Worm (Caenorhabditis elegans) whole organism, young adult: Measurements from ENCODE around the gene cpsf-4.

Experiments
- B0261.1 ChIP-seq: sonication (generic microtip); optimal IDR thresholded peaks from 2 replicates; lab custom pipeline; 2016; ENCODE audit warnings: mild to moderate bottlenecking, missing genetic modification characterization, moderate library complexity, missing compliant biosample characterization
- B0336.3 ChIP-seq: fragments of 200-800 bp; sonication (Bioruptor generic); IDR thresholded peaks from 2 replicates; pipeline ENCODE4 v1.3.6; 2022; ENCODE audit warnings: missing genetic modification characterization, missing compliant biosample characterization
- F23B12.7 ChIP-seq: sonication (generic microtip); optimal IDR thresholded peaks from 2 replicates; lab custom pipeline; 2017; ENCODE audit warnings: missing genetic modification characterization, mild to moderate bottlenecking, missing compliant biosample characterization, antibody characterized with exemption, moderate library complexity; ENCODE audit not compliant: insufficient read depth
- F33H1.4 ChIP-seq: fragments of 200-800 bp; sonication (Bioruptor generic); IDR thresholded peaks from 2 replicates; pipeline ENCODE4 v1.3.6; 2022; ENCODE audit warnings: missing genetic modification reagents, missing genetic modification characterization, missing compliant biosample characterization
- F52B5.7 ChIP-seq: sonication (generic microtip); optimal IDR thresholded peaks from 2 replicates; lab custom pipeline; 2016; ENCODE audit warnings: mild to moderate bottlenecking, missing genetic modification characterization, missing compliant biosample characterization
- F57A8.1 ChIP-seq: fragments of 200-800 bp; sonication (Bioruptor generic); optimal IDR thresholded peaks from 2 replicates; lab custom pipeline; 2018; ENCODE audit warnings: mild to moderate bottlenecking, missing genetic modification characterization, moderate library complexity, missing compliant biosample characterization
- Y53G8AR.9 ChIP-seq: fragments of 200-800 bp; sonication (Bioruptor generic); conservative IDR thresholded peaks from 2 replicates; pipeline ENCODE4 v1.3.6; 2022; ENCODE audit warnings: missing genetic modification reagents, missing genetic modification characterization, missing compliant biosample characterization
- Y56A3A.18 ChIP-seq: fragments of 200-800 bp; sonication (Bioruptor generic); IDR thresholded peaks from 2 replicates; pipeline ENCODE4 v1.3.6; 2022; ENCODE audit warnings: missing genetic modification reagents, missing genetic modification characterization, missing compliant biosample characterization
- Y79H2A.3 ChIP-seq: fragments of 200-800 bp; sonication (Bioruptor generic); conservative IDR thresholded peaks from 2 replicates; pipeline ENCODE4 v1.3.6; 2022; ENCODE audit warnings: missing genetic modification reagents, missing genetic modification characterization, missing compliant biosample characterization
- Y95B8A.8 ChIP-seq: fragments of 200-800 bp; sonication (Bioruptor generic); IDR thresholded peaks from 2 replicates; pipeline ENCODE4 v1.3.6; 2022; ENCODE audit warnings: missing genetic modification reagents, missing genetic modification characterization, missing compliant biosample characterization
- ZK185.1 ChIP-seq: sonication (generic microtip); optimal IDR thresholded peaks from 2 replicates; lab custom pipeline; 2016; ENCODE audit warnings: mild to moderate bottlenecking, missing genetic modification characterization, missing compliant biosample characterization; ENCODE audit not compliant: poor library complexity, severe bottlenecking
- akir-1 ChIP-seq: fragments of 200-800 bp; sonication (Bioruptor generic); optimal IDR thresholded peaks from 2 replicates; lab custom pipeline; 2018; ENCODE audit warnings: mild to moderate bottlenecking, missing genetic modification characterization, moderate library complexity, missing compliant biosample characterization
- ama-1 ChIP-seq, 3 experiments: fragments of 150-350 bp in 1 of 3; sonication (generic microtip) in 2 of 3; optimal IDR thresholded peaks; 2 replicates each; lab custom pipeline; 2014 to 2018; ENCODE audit warnings: missing biosample characterization in 2 of 3, missing genetic modification characterization in 2 of 3, missing genetic modification reagents in 2 of 3
- aptf-3 ChIP-seq: fragments of 200-800 bp; sonication (Bioruptor generic); IDR thresholded peaks from 2 replicates; pipeline ENCODE4 v1.3.6; 2022; ENCODE audit warnings: missing genetic modification characterization, missing compliant biosample characterization
- atf-7 ChIP-seq: sonication (generic microtip); optimal IDR thresholded peaks from 2 replicates; lab custom pipeline; 2017; ENCODE audit warnings: mild to moderate bottlenecking, missing genetic modification characterization, missing compliant biosample characterization
- athp-1 ChIP-seq: sonication (generic microtip); optimal IDR thresholded peaks from 2 replicates; lab custom pipeline; 2017; ENCODE audit warnings: mild to moderate bottlenecking, missing genetic modification characterization, missing compliant biosample characterization
- bed-2 ChIP-seq: fragments of 200-800 bp; sonication (Bioruptor generic); IDR thresholded peaks from 2 replicates; pipeline ENCODE4 v1.3.6; 2022; ENCODE audit warnings: missing genetic modification reagents, missing genetic modification characterization, missing compliant biosample characterization
- ceh-27 ChIP-seq: fragments of 200-800 bp; sonication (Bioruptor generic); optimal IDR thresholded peaks from 2 replicates; lab custom pipeline; 2018; ENCODE audit warnings: mild to moderate bottlenecking, missing genetic modification characterization, moderate library complexity, missing compliant biosample characterization
- ceh-79 ChIP-seq: sonication (generic microtip); optimal IDR thresholded peaks from 2 replicates; lab custom pipeline; 2017; ENCODE audit warnings: mild to moderate bottlenecking, missing genetic modification characterization, missing compliant biosample characterization
- ceh-91 ChIP-seq: fragments of 200-800 bp; sonication (Bioruptor generic); IDR thresholded peaks from 2 replicates; pipeline ENCODE4 v1.3.6; 2022; ENCODE audit warnings: missing genetic modification reagents, missing genetic modification characterization, missing compliant biosample characterization
- chd-7 ChIP-seq: sonication (generic microtip); optimal IDR thresholded peaks from 2 replicates; lab custom pipeline; 2016; ENCODE audit warnings: mild to moderate bottlenecking, missing genetic modification characterization, moderate library complexity, missing compliant biosample characterization
- dpl-1 ChIP-seq: fragments of 150-350 bp; optimal IDR thresholded peaks from 2 replicates; lab custom pipeline; 2014; ENCODE audit warnings: missing biosample characterization, missing genetic modification reagents, missing genetic modification characterization
- efl-1 ChIP-seq: fragments of 150-350 bp; optimal IDR thresholded peaks from 2 replicates; lab custom pipeline; 2014; ENCODE audit warnings: missing biosample characterization, missing genetic modification reagents, missing genetic modification characterization
- egl-18 ChIP-seq: fragments of 200-800 bp; sonication (Bioruptor generic); IDR thresholded peaks from 2 replicates; pipeline ENCODE4 v1.3.6; 2022; ENCODE audit warnings: missing genetic modification reagents, missing genetic modification characterization, missing compliant biosample characterization
- lag-1 ChIP-seq: fragments of 200-800 bp; sonication (Bioruptor generic); IDR thresholded peaks from 2 replicates; pipeline ENCODE4 v1.3.6; 2022; ENCODE audit warnings: missing genetic modification reagents, missing genetic modification characterization, missing compliant biosample characterization
- lin-26 ChIP-seq: fragments of 200-800 bp; sonication (Bioruptor generic); IDR thresholded peaks from 2 replicates; pipeline ENCODE4 v1.3.6; 2022; ENCODE audit warnings: missing genetic modification reagents, missing genetic modification characterization, missing compliant biosample characterization
- lsl-1 ChIP-seq: fragments of 200-800 bp; sonication (Bioruptor generic); optimal IDR thresholded peaks from 2 replicates; lab custom pipeline; 2018; ENCODE audit warnings: mild to moderate bottlenecking, missing genetic modification characterization, moderate library complexity, missing compliant biosample characterization
- madf-10 ChIP-seq: sonication (generic microtip); optimal IDR thresholded peaks from 2 replicates; lab custom pipeline; 2016; ENCODE audit warnings: mild to moderate bottlenecking, missing genetic modification characterization, missing compliant biosample characterization
- madf-6 ChIP-seq: fragments of 200-800 bp; sonication (Bioruptor generic); IDR thresholded peaks from 2 replicates; pipeline ENCODE4 v1.3.6; 2022; ENCODE audit warnings: missing genetic modification reagents, missing genetic modification characterization, missing compliant biosample characterization
- nfya-1 ChIP-seq: sonication (generic microtip); optimal IDR thresholded peaks from 2 replicates; lab custom pipeline; 2017; ENCODE audit warnings: antibody characterized with exemption, missing compliant biosample characterization, missing genetic modification characterization, borderline replicate concordance; ENCODE audit not compliant: insufficient read depth
- nhr-179 ChIP-seq: sonication (generic microtip); optimal IDR thresholded peaks from 2 replicates; lab custom pipeline; 2016; ENCODE audit warnings: mild to moderate bottlenecking, missing genetic modification characterization, missing compliant biosample characterization
- nhr-27 ChIP-seq: fragments of 200-800 bp; sonication (Bioruptor generic); optimal IDR thresholded peaks from 2 replicates; lab custom pipeline; 2018; ENCODE audit warnings: mild to moderate bottlenecking, missing genetic modification characterization, moderate library complexity, missing compliant biosample characterization
- nhr-90 ChIP-seq: sonication (generic microtip); optimal IDR thresholded peaks from 2 replicates; lab custom pipeline; 2016; ENCODE audit warnings: missing genotype, mild to moderate bottlenecking, missing genetic modification characterization, missing compliant biosample characterization
- repo-1 ChIP-seq: sonication (generic microtip); optimal IDR thresholded peaks from 2 replicates; lab custom pipeline; 2017; ENCODE audit warnings: mild to moderate bottlenecking, missing genetic modification characterization, missing compliant biosample characterization
- rpc-1 ChIP-seq, 2 experiments: fragments of 150-350 bp in 1 of 2; sonication (generic microtip) in 1 of 2; optimal IDR thresholded peaks; 2 replicates each; lab custom pipeline; 2014 to 2018; ENCODE audit warnings: missing biosample characterization in 1 of 2, missing genetic modification characterization in 1 of 2, missing genetic modification reagents in 1 of 2, missing genotype in 1 of 2
- snpc-1.3 ChIP-seq: sonication (generic microtip); optimal IDR thresholded peaks from 2 replicates; lab custom pipeline; 2017; ENCODE audit warnings: missing genetic modification characterization, mild to moderate bottlenecking, missing compliant biosample characterization, antibody characterized with exemption, moderate library complexity, missing genotype, missing genetic modification reagents; ENCODE audit not compliant: insufficient read depth
- snpc-3.4 ChIP-seq: sonication (generic microtip); optimal IDR thresholded peaks from 2 replicates; lab custom pipeline; 2017; ENCODE audit warnings: missing genetic modification characterization, mild to moderate bottlenecking, missing compliant biosample characterization, antibody characterized with exemption, moderate library complexity, missing genotype, missing genetic modification reagents
- tbp1 ChIP-seq: fragments of 200-800 bp; sonication (Bioruptor generic); optimal IDR thresholded peaks from 2 replicates; lab custom pipeline; 2018; ENCODE audit warnings: mild to moderate bottlenecking, missing genetic modification characterization, missing compliant biosample characterization
- tbx-9 ChIP-seq: sonication (generic microtip); optimal IDR thresholded peaks from 2 replicates; lab custom pipeline; 2016; ENCODE audit warnings: borderline replicate concordance, missing genetic modification characterization, inconsistent platforms, missing compliant biosample characterization
- ztf-26 ChIP-seq: sonication (generic microtip); optimal IDR thresholded peaks from 2 replicates; lab custom pipeline; 2017; ENCODE audit warnings: missing genetic modification characterization, missing compliant biosample characterization
- ztf-28 ChIP-seq: fragments of 200-800 bp; sonication (Bioruptor generic); IDR thresholded peaks from 2 replicates; pipeline ENCODE4 v1.3.6; 2022; ENCODE audit warnings: missing genetic modification reagents, missing genetic modification characterization, missing compliant biosample characterization
- ztf-3 ChIP-seq: fragments of 200-800 bp; sonication (Bioruptor generic); optimal IDR thresholded peaks from 2 replicates; lab custom pipeline; 2018; ENCODE audit warnings: mild to moderate bottlenecking, missing genetic modification characterization, missing compliant biosample characterization

Gene cpsf-4

DNA sequence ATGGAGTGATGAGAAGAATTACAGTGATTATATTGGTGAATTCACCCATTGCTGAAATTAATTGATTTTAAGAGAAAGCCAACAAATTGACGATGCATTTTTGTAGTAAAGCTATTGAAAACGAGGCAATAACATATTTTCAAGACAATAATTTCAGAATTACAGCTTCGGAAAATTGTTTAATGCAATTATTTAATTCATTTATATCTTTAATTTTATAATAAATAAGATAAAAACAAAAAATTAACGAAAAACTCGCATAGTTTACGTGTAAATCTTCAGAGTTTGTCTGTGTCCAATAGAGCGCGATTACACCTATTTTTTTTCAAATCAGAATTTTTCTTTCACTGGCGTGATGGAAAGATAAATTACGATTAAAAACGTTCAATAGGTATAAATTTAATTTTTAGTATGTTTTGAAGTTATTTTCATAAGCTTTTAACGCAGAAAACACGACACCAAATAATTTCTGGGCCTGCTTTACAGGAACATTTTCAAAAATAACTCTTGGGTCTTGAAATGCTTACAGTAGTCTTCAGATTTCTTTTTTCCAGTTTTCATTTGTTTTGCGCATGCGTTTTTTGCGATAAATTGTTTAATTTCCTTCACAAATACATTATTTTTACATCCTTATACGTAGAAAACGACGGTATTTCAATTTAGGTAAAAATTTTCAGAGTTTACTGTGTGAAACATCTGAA, 15.0 kb downstream of the cpsf-4 start, which contains the start of gene tmed-1:
tmed-1 (minus strand) TSS at position 51 of the 701 bp plus-strand sequence.
- 0 out of 2 replicates have a peak, but pooled peaks have one; percentile 32 for TF ChIP-seq ceh-91
- peak; percentile 66 for TF ChIP-seq lsl-1 (GFP tag; lab: Kevin White, UChicago)
- peak; percentile 42; the same call in 1 of the 2 replicates for TF ChIP-seq madf-6 (GFP tag; lab: Robert Waterston, UW)
- no peak for TF ChIP-seq ztf-3 (GFP tag; lab: Kevin White, UChicago)
- TF ChIP-seq dpl-1 (GFP tag; lab: Kevin White, UChicago), result no peak
- no peak for TF ChIP-seq B0336.3 (GFP tag; lab: Robert Waterston, UW)
- TF ChIP-seq chd-7 (tag; lab: Kevin White, UChicago), result no peak
- peak; percentile 62 for TF ChIP-seq F33H1.4

DNA sequence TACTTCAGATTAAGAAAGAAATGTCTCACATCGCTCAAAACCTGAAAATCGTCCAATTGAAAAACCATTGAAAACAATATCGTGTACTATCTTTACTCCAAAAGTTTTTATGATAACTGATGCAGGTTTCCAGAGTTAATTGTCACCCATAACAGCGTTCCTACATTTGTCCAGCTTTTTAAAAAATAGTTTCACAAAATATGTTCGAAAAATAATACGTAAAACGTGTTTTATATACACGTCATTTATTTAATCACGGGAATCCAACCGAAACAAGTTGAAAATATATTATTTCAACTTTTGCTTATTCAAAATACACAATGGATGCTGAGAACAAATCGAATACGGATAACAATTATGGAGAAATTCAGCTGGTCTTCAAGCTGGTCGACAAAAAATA, 17.7 kb downstream of the cpsf-4 start, which contains the start of gene K08E4.7:
K08E4.7 (plus strand) TSS at position 301 of the 400 bp plus-strand sequence.
- TF ChIP-seq Y56A3A.18 (no peak), efl-1 (GFP tag; lab: Kevin White, UChicago) (no peak), F57A8.1 (GFP tag; lab: Kevin White, UChicago) (no peak), snpc-1.3 (no peak), ama-1 (optimal IDR thresholded peaks at IDR 0.05; lab: Kevin White, UChicago) (no peak), ama-1 (GFP tag; optimal IDR thresholded peaks at IDR 0.05; lab: Kevin White, UChicago) (no peak), Y95B8A.8 (no peak), ztf-28 (GFP tag; lab: Robert Waterston, UW) (no peak), B0261.1 (tag; lab: Kevin White, UChicago) (no peak), bed-2 (GFP tag; lab: Robert Waterston, UW) (no peak), Y79H2A.3 (GFP tag; lab: Robert Waterston, UW) (no peak), egl-18 (GFP tag; lab: Robert Waterston, UW) (no peak), nhr-27 (tag; lab: Kevin White, UChicago) (no peak), F52B5.7 (tag; lab: Kevin White, UChicago) (no peak)

DNA sequence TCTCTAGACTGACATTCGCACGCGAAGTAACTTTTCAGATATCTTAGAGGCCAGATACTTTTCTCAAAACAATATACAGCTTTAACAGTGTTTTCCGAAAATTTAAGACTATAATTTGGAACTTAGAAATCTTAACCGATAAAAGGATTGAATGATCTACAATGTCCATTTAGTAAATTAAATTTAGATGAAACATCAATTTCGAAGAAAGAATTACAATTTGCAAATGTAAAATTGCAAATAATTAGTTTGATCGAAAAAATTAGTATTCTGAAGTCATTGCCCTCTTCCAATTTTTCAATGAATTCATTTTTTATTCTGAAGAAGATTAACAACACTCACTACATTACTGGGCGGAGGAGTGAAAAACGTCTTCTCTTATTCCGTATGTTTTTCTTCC, 24.7 kb downstream of the cpsf-4 start, which contains the start of gene bath-37:
bath-37 (plus strand) TSS at position 301 of the 400 bp plus-strand sequence.
- TF ChIP-seq tbx-9 (tag; lab: Kevin White, UChicago), result no peak
- no peak for TF ChIP-seq nhr-90
- TF ChIP-seq ztf-3 (GFP tag; lab: Kevin White, UChicago), result no peak
- no peak for TF ChIP-seq F23B12.7 (tag; lab: Kevin White, UChicago)
- TF ChIP-seq akir-1 (GFP tag; lab: Kevin White, UChicago), result no peak
- TF ChIP-seq ztf-26 (tag; lab: Kevin White, UChicago), result no peak
- no peak for TF ChIP-seq madf-10 (tag; lab: Kevin White, UChicago)
- TF ChIP-seq B0336.3 (GFP tag; lab: Robert Waterston, UW), result no peak
- TF ChIP-seq snpc-3.4 (tag; lab: Kevin White, UChicago), result no peak
- TF ChIP-seq F57A8.1 (GFP tag; lab: Kevin White, UChicago), result no peak
- TF ChIP-seq lin-26 (GFP tag; lab: Robert Waterston, UW), result no peak
- TF ChIP-seq ceh-79, result no peak

ce11 chrIV:12061229-12061628, 32.0 kb downstream of the cpsf-4 start, which contains the start of gene K08E4.8:
TSS of gene K08E4.8 (minus strand) at chrIV:12061329.
- no peak for TF ChIP-seq rpc-1 (optimal IDR thresholded peaks at IDR 0.05; lab: Kevin White, UChicago)
- no peak for TF ChIP-seq rpc-1 (tag; optimal IDR thresholded peaks at IDR 0.05; lab: Kevin White, UChicago)
- no peak for TF ChIP-seq repo-1 (tag; lab: Kevin White, UChicago)
- TF ChIP-seq tbp1 (GFP tag; lab: Kevin White, UChicago), result no peak
- TF ChIP-seq Y53G8AR.9 (GFP tag; lab: Robert Waterston, UW), result no peak
- TF ChIP-seq nfya-1, result no peak
- TF ChIP-seq ZK185.1 (tag; lab: Kevin White, UChicago), result no peak
- no peak for TF ChIP-seq atf-7 (tag; lab: Kevin White, UChicago)
- TF ChIP-seq nhr-179, result no peak
- no peak for TF ChIP-seq ceh-27 (GFP tag; lab: Kevin White, UChicago)
- no peak for TF ChIP-seq aptf-3
- no peak for TF ChIP-seq lag-1
- no peak for TF ChIP-seq athp-1
- TF ChIP-seq, all 124 proteins: peak for 0
